Fruit fly (Drosophila melanogaster) whole organism, embryonic: ENCODE results near the gene CG1847.

ENCODE experiments used
- Asciz ChIP-seq: fragments of 200-800 bp; sonication (Bioruptor generic); optimal IDR thresholded peaks from 2 replicates; lab custom pipeline; 2017; ENCODE audit warnings: missing biosample characterization, mild to moderate bottlenecking, missing genetic modification characterization, missing genetic modification reagents
- Blimp-1 ChIP-seq: fragments of 200-800 bp; sonication (Bioruptor generic); optimal IDR thresholded peaks from 3 replicates; lab custom pipeline; 2018; ENCODE audit warnings: missing biosample characterization, missing genetic modification characterization, mild to moderate bottlenecking, moderate library complexity, missing genetic modification reagents
- CG10267 ChIP-seq: fragments of 200-800 bp; sonication (Bioruptor generic); optimal IDR thresholded peaks from 2 replicates; lab custom pipeline; 2018; ENCODE audit warnings: missing biosample characterization, mild to moderate bottlenecking, missing genetic modification characterization, moderate library complexity
- CG11456 ChIP-seq: fragments of 200-800 bp; sonication (Bioruptor generic); IDR thresholded peaks from 3 replicates; pipeline ENCODE4 v1.3.6; 2022; ENCODE audit warnings: missing biosample characterization, missing genetic modification characterization
- CG11696 ChIP-seq: fragments of 200-800 bp; sonication (Bioruptor generic); IDR thresholded peaks from 2 replicates; pipeline ENCODE4 v1.3.6; 2022; ENCODE audit warnings: missing biosample characterization, missing genetic modification characterization
- CG12391 ChIP-seq: fragments of 200-800 bp; sonication (Bioruptor generic); optimal IDR thresholded peaks from 3 replicates; lab custom pipeline; 2018; ENCODE audit warnings: missing biosample characterization, mild to moderate bottlenecking, missing genetic modification characterization, moderate library complexity
- CG13424 ChIP-seq: fragments of 200-800 bp; sonication (Bioruptor generic); optimal IDR thresholded peaks from 2 replicates; lab custom pipeline; 2019; ENCODE audit warnings: missing biosample characterization, mild to moderate bottlenecking, missing genetic modification characterization, moderate library complexity
- CG15269 ChIP-seq: fragments of 200-800 bp; sonication (Bioruptor generic); optimal IDR thresholded peaks from 2 replicates; lab custom pipeline; 2018; ENCODE audit warnings: missing biosample characterization, mild to moderate bottlenecking, missing genetic modification characterization, moderate library complexity
- CG15601 ChIP-seq: fragments of 200-800 bp; sonication (Bioruptor generic); optimal IDR thresholded peaks from 3 replicates; lab custom pipeline; 2019; ENCODE audit warnings: missing biosample characterization, mild to moderate bottlenecking, missing genetic modification characterization, moderate library complexity
- CG17359 ChIP-seq: fragments of 200-800 bp; sonication (Bioruptor generic); optimal IDR thresholded peaks from 3 replicates; lab custom pipeline; 2018; ENCODE audit warnings: missing biosample characterization, mild to moderate bottlenecking, missing genetic modification characterization, moderate library complexity
- CG17361 ChIP-seq: fragments of 200-800 bp; sonication (Bioruptor generic); IDR thresholded peaks from 3 replicates; pipeline ENCODE4 v1.3.6; 2022; ENCODE audit warnings: missing biosample characterization, missing genetic modification characterization
- CG17829 ChIP-seq: fragments of 200-800 bp; optimal IDR thresholded peaks from 2 replicates; lab custom pipeline; 2019; ENCODE audit warnings: missing biosample characterization, mild to moderate bottlenecking, missing genetic modification characterization, moderate library complexity
- CG18262 ChIP-seq: fragments of 200-800 bp; optimal IDR thresholded peaks from 3 replicates; lab custom pipeline; 2019; ENCODE audit warnings: missing biosample characterization, mild to moderate bottlenecking, missing genetic modification characterization, moderate library complexity
- CG18764 ChIP-seq: fragments of 200-800 bp; sonication (Bioruptor generic); optimal IDR thresholded peaks from 3 replicates; lab custom pipeline; 2016; ENCODE audit warnings: missing biosample characterization, missing genetic modification characterization
- CG2678 ChIP-seq: fragments of 200-800 bp; sonication (Bioruptor generic); optimal IDR thresholded peaks from 3 replicates; lab custom pipeline; 2019; ENCODE audit warnings: missing biosample characterization, mild to moderate bottlenecking, missing genetic modification characterization, moderate library complexity
- CG32532 ChIP-seq: fragments of 200-800 bp; sonication (Bioruptor generic); IDR thresholded peaks from 2 replicates; pipeline ENCODE4 v1.3.6; 2022; ENCODE audit warnings: missing biosample characterization, missing genetic modification characterization
- CG42726 ChIP-seq: fragments of 200-800 bp; sonication (Bioruptor generic); IDR thresholded peaks from 2 replicates; pipeline ENCODE4 v1.3.6; 2022; ENCODE audit warnings: missing biosample characterization, missing genetic modification characterization; ENCODE audit not compliant: partially characterized antibody
- CG4424 ChIP-seq: fragments of 200-800 bp; sonication (Bioruptor generic); optimal IDR thresholded peaks from 3 replicates; lab custom pipeline; 2016; ENCODE audit warnings: missing biosample characterization, missing genetic modification characterization
- CG6791 ChIP-seq: fragments of 200-800 bp; sonication (Bioruptor generic); IDR thresholded peaks from 3 replicates; pipeline ENCODE4 v1.3.6; 2022; ENCODE audit warnings: missing biosample characterization, missing genetic modification characterization; ENCODE audit not compliant: partially characterized antibody
- CG7839 ChIP-seq: fragments of 200-800 bp; sonication (Bioruptor generic); optimal IDR thresholded peaks from 3 replicates; lab custom pipeline; 2018; ENCODE audit warnings: missing biosample characterization, mild to moderate bottlenecking, missing genetic modification characterization, moderate library complexity
- CG8388 ChIP-seq: fragments of 200-800 bp; sonication (Bioruptor generic); optimal IDR thresholded peaks from 2 replicates; lab custom pipeline; 2019; ENCODE audit warnings: missing biosample characterization, mild to moderate bottlenecking, missing genetic modification characterization, moderate library complexity
- CG8924 ChIP-seq: fragments of 200-800 bp; optimal IDR thresholded peaks from 3 replicates; lab custom pipeline; 2019; ENCODE audit warnings: missing biosample characterization, mild to moderate bottlenecking, missing genetic modification characterization, moderate library complexity
- CoRest ChIP-seq: fragments of 200-800 bp; sonication (Bioruptor generic); optimal IDR thresholded peaks from 3 replicates; lab custom pipeline; 2018; ENCODE audit warnings: missing biosample characterization, mild to moderate bottlenecking, missing genetic modification characterization, moderate library complexity
- D19A ChIP-seq: fragments of 200-800 bp; optimal IDR thresholded peaks from 3 replicates; lab custom pipeline; 2019; ENCODE audit warnings: missing biosample characterization, mild to moderate bottlenecking, missing genetic modification characterization, moderate library complexity
- HmgD ChIP-seq: fragments of 200-800 bp; sonication (Bioruptor generic); optimal IDR thresholded peaks from 3 replicates; lab custom pipeline; 2016; ENCODE audit warnings: missing biosample characterization, missing genetic modification characterization
- MESR4 ChIP-seq: fragments of 200-800 bp; sonication (Bioruptor generic); optimal IDR thresholded peaks from 2 replicates; lab custom pipeline; 2018; ENCODE audit warnings: missing biosample characterization, mild to moderate bottlenecking, missing genetic modification characterization, moderate library complexity
- NfI ChIP-seq: fragments of 200-800 bp; sonication (Bioruptor generic); optimal IDR thresholded peaks from 3 replicates; lab custom pipeline; 2018; ENCODE audit warnings: missing biosample characterization, mild to moderate bottlenecking, missing genetic modification characterization, moderate library complexity
- Oli ChIP-seq: fragments of 200-800 bp; sonication (Bioruptor generic); optimal IDR thresholded peaks from 2 replicates; lab custom pipeline; 2018; ENCODE audit warnings: missing biosample characterization, mild to moderate bottlenecking, missing genetic modification characterization, moderate library complexity
- Pdp1 ChIP-seq, 2 experiments: fragments of 200-800 bp; sonication (Bioruptor generic); optimal IDR thresholded peaks; 3 replicates each; lab custom pipeline; 2016; ENCODE audit warnings: missing biosample characterization in 2 of 2, missing genetic modification characterization in 2 of 2, mild to moderate bottlenecking in 1 of 2, moderate library complexity in 1 of 2
- Sox102F ChIP-seq: fragments of 200-800 bp; sonication (Bioruptor generic); optimal IDR thresholded peaks from 2 replicates; lab custom pipeline; 2018; ENCODE audit warnings: missing biosample characterization, mild to moderate bottlenecking, missing genetic modification characterization, moderate library complexity
- Ssrp ChIP-seq: fragments of 200-800 bp; sonication (Bioruptor generic); optimal IDR thresholded peaks from 2 replicates; lab custom pipeline; 2018; ENCODE audit warnings: missing biosample characterization, mild to moderate bottlenecking, missing genetic modification characterization, moderate library complexity
- cad ChIP-seq: fragments of >200 bp; optimal IDR thresholded peaks from 2 replicates; lab custom pipeline; 2017; ENCODE audit warnings: missing biosample characterization, missing genetic modification characterization
- ci ChIP-seq: fragments of 200-800 bp; sonication (Bioruptor generic); IDR thresholded peaks from 3 replicates; pipeline ENCODE4 v1.3.6; 2022; ENCODE audit warnings: missing biosample characterization, missing genetic modification characterization
- gt ChIP-seq: fragments of 200-800 bp; sonication (Bioruptor generic); IDR thresholded peaks from 2 replicates; pipeline ENCODE4 v1.3.6; 2022; ENCODE audit warnings: missing biosample characterization, missing genetic modification characterization
- h ChIP-seq: fragments of >200 bp; optimal IDR thresholded peaks from 2 replicates; lab custom pipeline; 2017
- jing ChIP-seq: fragments of 200-800 bp; sonication (Bioruptor generic); optimal IDR thresholded peaks from 2 replicates; lab custom pipeline; 2018; ENCODE audit warnings: missing biosample characterization, mild to moderate bottlenecking, missing genetic modification characterization
- lola ChIP-seq, 3 experiments: fragments of >200 bp in 2 of 3; fragments of 200-800 bp in 1 of 3; sonication (Bioruptor generic) in 1 of 3; optimal IDR thresholded peaks; 2 replicates each; lab custom pipeline; 2017 to 2019; ENCODE audit warnings: missing biosample characterization in 3 of 3, missing genetic modification characterization in 3 of 3, mild to moderate bottlenecking in 1 of 3, moderate library complexity in 1 of 3
- nerfin-1 ChIP-seq: fragments of 200-800 bp; sonication (Bioruptor generic); optimal IDR thresholded peaks from 3 replicates; lab custom pipeline; 2019; ENCODE audit warnings: missing biosample characterization, mild to moderate bottlenecking, missing genetic modification characterization, moderate library complexity
- nmo ChIP-seq: fragments of 200-800 bp; sonication (Bioruptor generic); optimal IDR thresholded peaks from 2 replicates; lab custom pipeline; 2018; ENCODE audit warnings: missing biosample characterization, mild to moderate bottlenecking, missing genetic modification characterization, moderate library complexity
- phol ChIP-seq: fragments of 200-800 bp; sonication (Bioruptor generic); optimal IDR thresholded peaks from 3 replicates; lab custom pipeline; 2018; ENCODE audit warnings: missing biosample characterization, mild to moderate bottlenecking, missing genetic modification characterization, moderate library complexity
- sens ChIP-seq: fragments of 200-800 bp; sonication (Bioruptor generic); peaks from one replicate; lab custom pipeline; 2016; ENCODE audit warnings: missing biosample characterization, missing genetic modification characterization
- sqz ChIP-seq: fragments of 200-800 bp; sonication (Bioruptor generic); optimal IDR thresholded peaks from 3 replicates; lab custom pipeline; 2018; ENCODE audit warnings: missing biosample characterization, mild to moderate bottlenecking, missing genetic modification characterization
- unpg ChIP-seq: fragments of 200-800 bp; sonication (Bioruptor generic); optimal IDR thresholded peaks from 3 replicates; lab custom pipeline; 2018; ENCODE audit warnings: missing biosample characterization, mild to moderate bottlenecking, missing genetic modification characterization, moderate library complexity
- vvl ChIP-seq: fragments of 200-800 bp; sonication (Bioruptor generic); IDR thresholded peaks from 2 replicates; pipeline ENCODE4 v1.3.6; 2022; ENCODE audit warnings: missing biosample characterization, missing genetic modification characterization

Gene CG1847

dm6 chrX:11837926-11838325 lies 31.0 kb upstream of the CG1847 start, which contains the start of gene CG15741 (continued):
- TF ChIP-seq Ssrp (no peak), lola (GFP tag; optimal IDR thresholded peaks at IDR 0.05; lab: Kevin White, UChicago) (no peak)

- TF ChIP-seq h (lab: Kevin White, UChicago) (no peak), CG32532 (GFP tag; lab: Robert Waterston, UW) (no peak), cad (GFP tag; lab: Kevin White, UChicago) (no peak), jing (GFP tag; lab: Kevin White, UChicago) (no peak), sqz (GFP tag; lab: Kevin White, UChicago) (no peak), CG11456 (no peak), D19A (no peak), CG15601 (tag; lab: Kevin White, UChicago) (no peak)
- TF ChIP-seq, all 482 proteins: peak for 0
These were observed 29.7 kb upstream of the CG1847 start, which contains the start of gene Cyp28c1 for dm6 chrX:11839308-11839707. TSS of gene Cyp28c1 (plus strand) at chrX:11839608.

- TF ChIP-seq CG18262 (tag; lab: Kevin White, UChicago) (peak; percentile 53), Asciz (peak; percentile 48), cad (GFP tag; lab: Kevin White, UChicago) (no peak), sens (GFP tag; lab: Kevin White, UChicago) (peak; percentile 73), gt (GFP tag; lab: Robert Waterston, UW) (no peak), vvl (GFP tag; lab: Robert Waterston, UW) (peak; percentile 36; the same call in 1 of the 2 replicates), D19A (peak; percentile 37), nmo (GFP tag; lab: Kevin White, UChicago) (peak; percentile 43), nerfin-1 (tag; lab: Kevin White, UChicago) (peak; percentile 12), CG18764 (no peak), CG12391 (tag; lab: Kevin White, UChicago) (peak; percentile 44), CG2678 (tag; lab: Kevin White, UChicago) (peak; percentile 51), CG6791 (GFP tag; lab: Robert Waterston, UW) (no peak), CG17361 (GFP tag; lab: Robert Waterston, UW) (peak; percentile 58; the same call in 2 of the 3 replicates), CG10267 (tag; lab: Kevin White, UChicago) (peak; percentile 7), CG4424 (GFP tag; lab: Kevin White, UChicago) (peak; percentile 2), CoRest (tag; lab: Kevin White, UChicago) (peak; percentile 35), phol (tag; lab: Kevin White, UChicago) (peak; percentile 59), ci (GFP tag; lab: Robert Waterston, UW) (0 out of 3 replicates have a peak, but pooled peaks have one; percentile 7), CG17359 (tag; lab: Kevin White, UChicago) (peak; percentile 53), CG11696 (no peak), CG8388 (peak; percentile 6), NfI (GFP tag; lab: Kevin White, UChicago) (no peak), CG15269 (peak; percentile 13), CG42726 (GFP tag; lab: Robert Waterston, UW) (no peak), Sox102F (GFP tag; lab: Kevin White, UChicago) (peak; percentile 70), CG8924 (peak; percentile 33), HmgD (GFP tag; lab: Kevin White, UChicago) (no peak), Blimp-1 (GFP tag; lab: Kevin White, UChicago) (peak; percentile 92), MESR4 (GFP tag; lab: Kevin White, UChicago) (no peak), CG17829 (tag; lab: Kevin White, UChicago) (peak; percentile 7), Pdp1 (GFP tag; optimal IDR thresholded peaks at IDR 0.05; lab: Kevin White, UChicago) (peak in 1 of 2 experiments; percentile 30), Oli (tag; lab: Kevin White, UChicago) (peak; percentile 16), CG7839 (peak; percentile 32), CG13424 (tag; lab: Kevin White, UChicago) (peak; percentile 31), unpg (peak; percentile 22)
These were observed 27.1 kb upstream of the CG1847 start for dm6 chrX:11841702-11842378.
